Worm (Caenorhabditis elegans): Measurements from ENCODE around the gene C40A11.4.

ce11 chrII:2170085-2170484 lies 32.9 kb downstream of the C40A11.4 start, which contains the start of gene C33C12.12:
- no peak for TF ChIP-seq him-1 (tag; optimal IDR thresholded peaks at IDR 0.05)
- no peak for TF ChIP-seq dao-5 (tag; optimal IDR thresholded peaks at IDR 0.05)

All from whole organism, L4/young adult.